Fruit fly (Drosophila melanogaster) whole organism, embryonic: ENCODE measurements around the gene ND-B18.

Experiments
- CG1024 ChIP-seq: fragments of 200-800 bp; sonication (Bioruptor generic); IDR thresholded peaks from 2 replicates; pipeline ENCODE4 v1.3.6; 2022; ENCODE audit warnings: missing biosample characterization, missing genetic modification characterization
- CG11398 ChIP-seq: fragments of 200-800 bp; sonication (Bioruptor generic); optimal IDR thresholded peaks from 2 replicates; lab custom pipeline; 2016; ENCODE audit warnings: missing biosample characterization, missing genetic modification characterization
- CG11504 ChIP-seq: fragments of 200-800 bp; sonication (Bioruptor generic); optimal IDR thresholded peaks from 3 replicates; lab custom pipeline; 2019; ENCODE audit warnings: missing biosample characterization, mild to moderate bottlenecking, missing genetic modification characterization, moderate library complexity
- CG13894 ChIP-seq: fragments of 200-800 bp; sonication (Bioruptor generic); optimal IDR thresholded peaks from 3 replicates; lab custom pipeline; 2018; ENCODE audit warnings: missing biosample characterization, mild to moderate bottlenecking, missing genetic modification characterization, moderate library complexity
- CG1529 ChIP-seq: fragments of 200-800 bp; sonication (Bioruptor generic); optimal IDR thresholded peaks from 3 replicates; lab custom pipeline; 2018; ENCODE audit warnings: missing biosample characterization, missing genetic modification characterization
- CG17359 ChIP-seq: fragments of 200-800 bp; sonication (Bioruptor generic); optimal IDR thresholded peaks from 3 replicates; lab custom pipeline; 2018; ENCODE audit warnings: missing biosample characterization, mild to moderate bottlenecking, missing genetic modification characterization, moderate library complexity
- CG2116 ChIP-seq: fragments of 200-800 bp; sonication (Bioruptor generic); optimal IDR thresholded peaks from 3 replicates; lab custom pipeline; 2018; ENCODE audit warnings: missing biosample characterization, mild to moderate bottlenecking, missing genetic modification characterization
- CG34422 ChIP-seq: fragments of 200-800 bp; sonication (Bioruptor generic); IDR thresholded peaks from 3 replicates; pipeline ENCODE4 v1.3.6; 2022; ENCODE audit warnings: missing biosample characterization, missing genetic modification characterization
- CG3838 ChIP-seq: fragments of 200-800 bp; sonication (Bioruptor generic); optimal IDR thresholded peaks from 3 replicates; lab custom pipeline; 2016; ENCODE audit warnings: missing biosample characterization, missing genetic modification characterization
- CG42726 ChIP-seq: fragments of 200-800 bp; sonication (Bioruptor generic); IDR thresholded peaks from 2 replicates; pipeline ENCODE4 v1.3.6; 2022; ENCODE audit warnings: missing biosample characterization, missing genetic modification characterization; ENCODE audit not compliant: partially characterized antibody
- CG4424 ChIP-seq: fragments of 200-800 bp; sonication (Bioruptor generic); optimal IDR thresholded peaks from 3 replicates; lab custom pipeline; 2016; ENCODE audit warnings: missing biosample characterization, missing genetic modification characterization
- CG4707 ChIP-seq: fragments of 200-800 bp; sonication (Bioruptor generic); optimal IDR thresholded peaks from 2 replicates; lab custom pipeline; 2018; ENCODE audit warnings: missing biosample characterization, mild to moderate bottlenecking, missing genetic modification characterization, moderate library complexity
- CG4820 ChIP-seq: fragments of 200-800 bp; sonication (Bioruptor generic); optimal IDR thresholded peaks from 3 replicates; lab custom pipeline; 2016; ENCODE audit warnings: missing biosample characterization, missing genetic modification characterization
- CG6254 ChIP-seq: fragments of 200-800 bp; sonication (Bioruptor generic); optimal IDR thresholded peaks from 3 replicates; lab custom pipeline; 2017; ENCODE audit warnings: mild to moderate bottlenecking, missing biosample characterization, missing genetic modification reagents, missing genetic modification characterization
- CG7556 ChIP-seq: fragments of 200-800 bp; sonication (Bioruptor generic); optimal IDR thresholded peaks from 2 replicates; lab custom pipeline; 2017; ENCODE audit warnings: missing biosample characterization, mild to moderate bottlenecking, missing genetic modification characterization
- CG9437 ChIP-seq: fragments of 200-800 bp; sonication (Bioruptor generic); optimal IDR thresholded peaks from 2 replicates; lab custom pipeline; 2018; ENCODE audit warnings: missing biosample characterization, mild to moderate bottlenecking, missing genetic modification characterization
- CG9817 ChIP-seq: fragments of 200-800 bp; sonication (Bioruptor generic); optimal IDR thresholded peaks from 2 replicates; lab custom pipeline; 2018; ENCODE audit warnings: missing biosample characterization, mild to moderate bottlenecking, missing genetic modification characterization, moderate library complexity
- CG9932 ChIP-seq: fragments of 200-800 bp; sonication (Bioruptor generic); IDR thresholded peaks from 2 replicates; pipeline ENCODE4 v1.3.6; 2022; ENCODE audit warnings: missing biosample characterization, missing genetic modification characterization
- Dbx ChIP-seq: fragments of 200-800 bp; sonication (Bioruptor generic); IDR thresholded peaks from 3 replicates; pipeline ENCODE4 v1.3.6; 2022; ENCODE audit warnings: missing biosample characterization, missing genetic modification characterization
- Dll ChIP-seq: fragments of 200-800 bp; sonication (Bioruptor generic); IDR thresholded peaks from 4 replicates; pipeline ENCODE4 v1.3.6; 2022; ENCODE audit warnings: missing biosample characterization, missing genetic modification characterization; ENCODE audit not compliant: partially characterized antibody
- Doc3 ChIP-seq: fragments of 200-800 bp; sonication (Bioruptor generic); IDR thresholded peaks from 3 replicates; pipeline ENCODE4 v1.3.6; 2022; ENCODE audit warnings: missing biosample characterization, missing genetic modification characterization; ENCODE audit not compliant: partially characterized antibody
- Eip74EF ChIP-seq, 2 experiments: fragments of 200-800 bp in 1 of 2; fragments of >200 bp in 1 of 2; sonication (Bioruptor generic) in 1 of 2; optimal IDR thresholded peaks; 2 replicates each; lab custom pipeline; 2017 to 2019; ENCODE audit warnings: missing biosample characterization in 2 of 2, missing genetic modification characterization in 2 of 2, mild to moderate bottlenecking in 1 of 2, moderate library complexity in 1 of 2
- HHEX ChIP-seq: fragments of 200-800 bp; sonication (Bioruptor generic); optimal IDR thresholded peaks from 3 replicates; lab custom pipeline; 2017; ENCODE audit warnings: missing biosample characterization, mild to moderate bottlenecking, missing genetic modification characterization, missing genetic modification reagents
- Hand ChIP-seq: fragments of 200-800 bp; sonication (Bioruptor generic); optimal IDR thresholded peaks from 2 replicates; lab custom pipeline; 2017; ENCODE audit warnings: mild to moderate bottlenecking, missing biosample characterization, missing genetic modification reagents, missing genetic modification characterization
- Hsf ChIP-seq: fragments of 200-800 bp; sonication (Bioruptor generic); optimal IDR thresholded peaks from 3 replicates; lab custom pipeline; 2016; ENCODE audit warnings: missing biosample characterization, missing genetic modification characterization
- Kr ChIP-seq: fragments of 200-800 bp; sonication (Bioruptor generic); optimal IDR thresholded peaks from 2 replicates; lab custom pipeline; 2017; ENCODE audit warnings: missing biosample characterization, mild to moderate bottlenecking, missing genetic modification characterization
- MESR4 ChIP-seq: fragments of 200-800 bp; sonication (Bioruptor generic); optimal IDR thresholded peaks from 2 replicates; lab custom pipeline; 2018; ENCODE audit warnings: missing biosample characterization, mild to moderate bottlenecking, missing genetic modification characterization, moderate library complexity
- NFAT ChIP-seq: fragments of 200-800 bp; sonication (Bioruptor generic); IDR thresholded peaks from 2 replicates; pipeline ENCODE4 v1.3.6; 2022; ENCODE audit warnings: missing biosample characterization, missing genetic modification characterization
- Usf ChIP-seq: fragments of 200-800 bp; sonication (Bioruptor generic); optimal IDR thresholded peaks from 2 replicates; lab custom pipeline; 2017; ENCODE audit warnings: missing genotype, missing biosample characterization, missing genetic modification characterization
- bab2 ChIP-seq: fragments of 200-800 bp; sonication (Bioruptor generic); optimal IDR thresholded peaks from 2 replicates; lab custom pipeline; 2016; ENCODE audit warnings: missing biosample characterization, missing genetic modification characterization
- bcd ChIP-seq: fragments of 200-800 bp; sonication (Bioruptor generic); optimal IDR thresholded peaks from 2 replicates; lab custom pipeline; 2017; ENCODE audit warnings: missing biosample characterization, mild to moderate bottlenecking, missing genetic modification characterization
- bigmax ChIP-seq: fragments of 200-800 bp; sonication (Bioruptor generic); optimal IDR thresholded peaks from 2 replicates; lab custom pipeline; 2018; ENCODE audit warnings: missing biosample characterization, mild to moderate bottlenecking, missing genetic modification characterization
- caup ChIP-seq: fragments of 200-800 bp; sonication (Bioruptor generic); optimal IDR thresholded peaks from 3 replicates; lab custom pipeline; 2017; ENCODE audit warnings: missing biosample characterization, mild to moderate bottlenecking, missing genetic modification characterization, moderate library complexity; ENCODE audit not compliant: severe bottlenecking
- chn ChIP-seq: fragments of 200-800 bp; sonication (Bioruptor generic); optimal IDR thresholded peaks from 2 replicates; lab custom pipeline; 2016; ENCODE audit warnings: missing biosample characterization, missing genetic modification characterization
- ftz-f1 ChIP-seq: fragments of 200-800 bp; sonication (Bioruptor generic); optimal IDR thresholded peaks from 2 replicates; lab custom pipeline; 2016; ENCODE audit warnings: missing biosample characterization, missing genetic modification characterization
- gro ChIP-seq: fragments of 200-800 bp; sonication (Bioruptor generic); optimal IDR thresholded peaks from 2 replicates; lab custom pipeline; 2016; ENCODE audit warnings: missing biosample characterization, missing genetic modification characterization
- kay ChIP-seq: fragments of 200-800 bp; sonication (Bioruptor generic); optimal IDR thresholded peaks from 2 replicates; lab custom pipeline; 2016; ENCODE audit warnings: missing biosample characterization, missing genetic modification characterization
- lab ChIP-seq: fragments of 200-800 bp; sonication (Bioruptor generic); optimal IDR thresholded peaks from 3 replicates; lab custom pipeline; 2017; ENCODE audit warnings: missing biosample characterization, missing genetic modification characterization, mild to moderate bottlenecking, moderate library complexity, missing genetic modification reagents
- lilli ChIP-seq: fragments of 200-800 bp; sonication (Bioruptor generic); optimal IDR thresholded peaks from 3 replicates; lab custom pipeline; 2016; ENCODE audit warnings: missing biosample characterization, missing genetic modification characterization
- otp ChIP-seq: fragments of 200-800 bp; sonication (Bioruptor generic); IDR thresholded peaks from 3 replicates; pipeline ENCODE4, ENCODE4 v1.3.6; 2022; ENCODE audit warnings: missing biosample characterization, missing genetic modification characterization
- pho ChIP-seq: fragments of 200-800 bp; sonication (Bioruptor generic); optimal IDR thresholded peaks from 2 replicates; lab custom pipeline; 2016; ENCODE audit warnings: missing biosample characterization, missing genetic modification characterization
- pita ChIP-seq: fragments of 200-800 bp; sonication (Bioruptor generic); optimal IDR thresholded peaks from 2 replicates; lab custom pipeline; 2017; ENCODE audit warnings: missing biosample characterization, mild to moderate bottlenecking, missing genetic modification characterization
- pzg ChIP-seq: fragments of 200-800 bp; sonication (Bioruptor generic); optimal IDR thresholded peaks from 3 replicates; lab custom pipeline; 2018; ENCODE audit warnings: missing biosample characterization, mild to moderate bottlenecking, missing genetic modification characterization, moderate library complexity
- seq ChIP-seq: fragments of 200-800 bp; sonication (Bioruptor generic); IDR thresholded peaks from 2 replicates; pipeline ENCODE4 v1.3.6; 2022; ENCODE audit warnings: missing biosample characterization, missing genetic modification characterization
- sim ChIP-seq: fragments of 200-800 bp; sonication (Bioruptor generic); IDR thresholded peaks from 2 replicates; pipeline ENCODE4 v1.3.6; 2022; ENCODE audit warnings: missing biosample characterization, missing genetic modification characterization
- slou ChIP-seq: fragments of 200-800 bp; sonication (Bioruptor generic); optimal IDR thresholded peaks from 3 replicates; lab custom pipeline; 2016; ENCODE audit warnings: missing biosample characterization, missing genetic modification characterization
- sob ChIP-seq: fragments of 200-800 bp; sonication (Bioruptor generic); IDR thresholded peaks from 2 replicates; pipeline ENCODE4 v1.3.6; 2022; ENCODE audit warnings: missing biosample characterization, missing genetic modification characterization
- tin ChIP-seq: fragments of 200-800 bp; sonication (Bioruptor generic); optimal IDR thresholded peaks from 3 replicates; lab custom pipeline; 2016; ENCODE audit warnings: missing biosample characterization, missing genetic modification characterization
- trh ChIP-seq: fragments of 200-800 bp; sonication (Bioruptor generic); optimal IDR thresholded peaks from 2 replicates; lab custom pipeline; 2016; ENCODE audit warnings: missing biosample characterization, missing genetic modification characterization
- wdn ChIP-seq: fragments of 200-800 bp; sonication (Bioruptor generic); IDR thresholded peaks from 2 replicates; pipeline ENCODE4 v1.3.6; 2022; ENCODE audit warnings: missing biosample characterization, missing genetic modification characterization
- zf30C ChIP-seq: fragments of 200-800 bp; sonication (Bioruptor generic); optimal IDR thresholded peaks from 3 replicates; lab custom pipeline; 2018; ENCODE audit warnings: missing biosample characterization, mild to moderate bottlenecking, missing genetic modification characterization
- zfh1 ChIP-seq: fragments of 200-800 bp; sonication (Bioruptor generic); IDR thresholded peaks from 3 replicates; pipeline ENCODE4 v1.3.6; 2022; ENCODE audit warnings: missing biosample characterization, missing genetic modification characterization

Gene ND-B18

DNA sequence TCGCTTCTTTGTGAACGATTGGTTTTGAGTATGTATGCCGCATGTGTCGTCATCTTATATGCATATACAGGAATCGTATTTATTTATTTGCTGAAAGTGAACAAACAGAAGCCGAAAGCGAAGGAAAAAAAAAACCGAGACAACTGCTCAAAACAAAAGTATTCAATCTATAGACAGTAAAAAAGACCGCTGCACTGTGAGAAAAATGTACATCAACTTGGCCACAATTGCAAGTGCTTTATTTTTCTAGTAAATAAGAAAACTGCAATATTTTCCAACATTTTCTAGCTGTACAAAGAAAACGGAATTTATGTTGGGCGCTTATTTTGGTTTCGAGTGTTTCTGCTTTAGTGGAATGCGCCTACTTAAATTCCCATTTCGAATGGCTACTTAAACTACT is 36.6 kb upstream of the ND-B18 start (continued):
- TF ChIP-seq lilli = no peak
- no peak for TF ChIP-seq CG4707 (GFP tag; lab: Kevin White, UChicago)
- TF ChIP-seq CG9817 (tag; lab: Kevin White, UChicago) = no peak
- TF ChIP-seq CG3838 (GFP tag; lab: Kevin White, UChicago) = no peak
- no peak for TF ChIP-seq NFAT (GFP tag; lab: Robert Waterston, UW)
- no peak for TF ChIP-seq bigmax (GFP tag; lab: Kevin White, UChicago)
- no peak for TF ChIP-seq Usf (GFP tag; lab: Kevin White, UChicago)
- TF ChIP-seq kay = no peak
- TF ChIP-seq seq (GFP tag; lab: Robert Waterston, UW) = no peak
- TF ChIP-seq gro = no peak
- TF ChIP-seq Dbx (GFP tag; lab: Robert Waterston, UW) = no peak
- peak; percentile 26 for TF ChIP-seq CG11504 (tag; lab: Kevin White, UChicago)
- no peak for TF ChIP-seq CG42726 (GFP tag; lab: Robert Waterston, UW)
- no peak for TF ChIP-seq MESR4 (GFP tag; lab: Kevin White, UChicago)
- TF ChIP-seq pita (GFP tag; lab: Kevin White, UChicago) = no peak
- no peak for TF ChIP-seq CG2116
- TF ChIP-seq lab = no peak
- TF ChIP-seq CG4820 (GFP tag; lab: Kevin White, UChicago) = no peak
- TF ChIP-seq CG6254 = no peak
- TF ChIP-seq CG17359 (tag; lab: Kevin White, UChicago) = peak; percentile 11
- TF ChIP-seq CG1024 = no peak
- 0 out of 3 replicates have a peak, but pooled peaks have one; percentile 18 for TF ChIP-seq zfh1 (GFP tag; lab: Robert Waterston, UW)
- no peak for TF ChIP-seq sob (GFP tag; lab: Robert Waterston, UW)
- TF ChIP-seq Hsf = no peak
- TF ChIP-seq CG7556 (GFP tag; lab: Kevin White, UChicago) = no peak
- no peak for TF ChIP-seq sim (GFP tag; lab: Robert Waterston, UW)
- no peak for TF ChIP-seq caup (GFP tag; lab: Kevin White, UChicago)
- TF ChIP-seq Dll = no peak
- TF ChIP-seq HHEX (GFP tag; lab: Kevin White, UChicago) = no peak
- no peak for TF ChIP-seq bcd
- no peak for TF ChIP-seq tin
- TF ChIP-seq CG1529 (GFP tag; lab: Kevin White, UChicago) = peak; percentile 10
- no peak for TF ChIP-seq CG9932 (GFP tag; lab: Robert Waterston, UW)
- TF ChIP-seq CG34422 (GFP tag; lab: Robert Waterston, UW) = no peak
- no peak for TF ChIP-seq CG9437 (GFP tag; lab: Kevin White, UChicago)
- TF ChIP-seq Hand (GFP tag; lab: Kevin White, UChicago) = no peak
- no peak for TF ChIP-seq CG13894 (tag; lab: Kevin White, UChicago)
- no peak for TF ChIP-seq trh (GFP tag; lab: Kevin White, UChicago)
- TF ChIP-seq pzg (GFP tag; lab: Kevin White, UChicago) = no peak
- TF ChIP-seq Eip74EF (GFP tag; optimal IDR thresholded peaks at IDR 0.05; lab: Kevin White, UChicago) = no peak
- no peak for TF ChIP-seq otp (GFP tag; lab: Robert Waterston, UW)
- TF ChIP-seq bab2 (GFP tag; lab: Kevin White, UChicago) = peak; percentile 38
- no peak for TF ChIP-seq wdn (GFP tag; lab: Robert Waterston, UW)
- TF ChIP-seq ftz-f1 = no peak
- TF ChIP-seq zf30C (GFP tag; lab: Kevin White, UChicago) = peak; percentile 46
- TF ChIP-seq CG4424 = peak; percentile 34
- TF ChIP-seq slou (GFP tag; lab: Kevin White, UChicago) = no peak
- TF ChIP-seq chn (GFP tag; lab: Kevin White, UChicago) = no peak
- TF ChIP-seq CG11398 (GFP tag; lab: Kevin White, UChicago) = no peak
- no peak for TF ChIP-seq Kr
- no peak for TF ChIP-seq Doc3 (GFP tag; lab: Robert Waterston, UW)
- no peak for TF ChIP-seq pho (GFP tag; lab: Kevin White, UChicago)
